Worm (Caenorhabditis elegans): ENCODE data around the gene adr-2.
A peak's percentile ranks its signal among the peaks of the same experiment; 100 is the strongest.

adr-2 gene

DNA sequence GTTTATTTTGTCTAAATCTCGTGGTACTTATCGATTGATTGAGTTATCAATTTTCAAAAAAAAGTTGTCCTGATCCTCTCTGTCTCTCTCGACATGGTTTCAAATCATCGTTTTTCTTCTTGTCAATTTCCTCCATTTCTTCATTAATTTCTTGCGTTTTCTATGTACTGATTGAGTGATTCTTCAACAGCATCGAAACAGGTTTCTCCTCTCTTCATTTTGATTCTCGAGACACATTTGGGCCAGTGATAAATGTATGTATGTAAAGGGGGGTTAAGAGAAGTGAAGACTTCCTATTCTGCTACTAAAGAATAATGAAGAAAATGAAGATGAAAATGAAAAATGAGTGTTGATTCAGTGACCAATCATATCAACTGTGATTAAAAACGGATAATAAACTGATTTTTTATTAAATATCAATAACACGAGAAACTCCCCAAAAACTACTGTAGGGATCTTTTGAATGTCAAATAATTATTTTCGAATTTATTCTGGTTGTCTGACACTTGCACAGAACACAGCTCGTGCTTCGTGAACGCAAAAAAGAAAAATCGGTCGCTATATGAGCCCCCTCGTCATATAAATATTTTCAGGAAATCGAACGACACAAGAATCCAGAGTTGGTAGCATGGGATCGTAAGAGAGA lies 29.4 kb downstream of the adr-2 start (continued):
- no peak for TF ChIP-seq jun-1 (tag; optimal IDR thresholded peaks at IDR 0.05)
- no peak for TF ChIP-seq alr-1 (tag; optimal IDR thresholded peaks at IDR 0.05; ENCODE audit: borderline replicate concordance)
- TF ChIP-seq grh-1 (GFP tag; IDR thresholded peaks at IDR 0.05) = peak; percentile 74
- peak; percentile 36 for TF ChIP-seq nhr-90 (tag; optimal IDR thresholded peaks at IDR 0.05; ENCODE audit: poor library complexity)
- no peak for TF ChIP-seq nhr-77 (tag; optimal IDR thresholded peaks at IDR 0.05)
- TF ChIP-seq ceh-88 (GFP tag; IDR thresholded peaks at IDR 0.05) = no peak
- TF ChIP-seq nhr-19 (GFP tag; conservative IDR thresholded peaks at IDR 0.05) = peak; percentile 30
- peak in 1 of 3 experiments; percentile 5 for TF ChIP-seq dpl-1 (GFP tag; optimal IDR thresholded peaks at IDR 0.05)
- TF ChIP-seq C34B4.2 (tag; optimal IDR thresholded peaks at IDR 0.05) = no peak
- TF ChIP-seq lir-3 (tag; optimal IDR thresholded peaks at IDR 0.05; ENCODE audit: poor library complexity) = no peak
- TF ChIP-seq snu-23 (GFP tag; optimal IDR thresholded peaks at IDR 0.05) = peak; percentile 56
- TF ChIP-seq ets-5 (GFP tag; IDR thresholded peaks at IDR 0.05) = no peak
- no peak for TF ChIP-seq dsc-1 (tag; optimal IDR thresholded peaks at IDR 0.05)
- TF ChIP-seq unc-86 (tag; optimal IDR thresholded peaks at IDR 0.05) = no peak
- TF ChIP-seq fkh-10 (GFP tag; optimal IDR thresholded peaks at IDR 0.05) = no peak
- no peak for TF ChIP-seq aha-1 (tag; optimal IDR thresholded peaks at IDR 0.05)
- TF ChIP-seq blmp-1 (tag; optimal IDR thresholded peaks at IDR 0.05) = peak; percentile 89
- no peak for TF ChIP-seq unc-62 (GFP tag; optimal IDR thresholded peaks at IDR 0.05)
- no peak for TF ChIP-seq skn-1 (tag; optimal IDR thresholded peaks at IDR 0.05)
- TF ChIP-seq hpl-2 (GFP tag; optimal IDR thresholded peaks at IDR 0.05) = no peak
- no peak for TF ChIP-seq nhr-47 (tag; optimal IDR thresholded peaks at IDR 0.05)
- no peak for TF ChIP-seq nhr-237 (tag; optimal IDR thresholded peaks at IDR 0.05)
- TF ChIP-seq nhr-76 (tag; optimal IDR thresholded peaks at IDR 0.05) = no peak
- no peak for TF ChIP-seq ceh-90 (tag; optimal IDR thresholded peaks at IDR 0.05)
- no peak for TF ChIP-seq xbp-1 (tag; optimal IDR thresholded peaks at IDR 0.05)
- no peak for TF ChIP-seq sox-4 (tag; optimal IDR thresholded peaks at IDR 0.05)
- TF ChIP-seq fkh-4 (tag; optimal IDR thresholded peaks at IDR 0.05; ENCODE audit: borderline replicate concordance) = no peak
- no peak for TF ChIP-seq ceh-63 (GFP tag; optimal IDR thresholded peaks at IDR 0.05)
- no peak for TF ChIP-seq C04F5.9 (tag; optimal IDR thresholded peaks at IDR 0.05)
- TF ChIP-seq tlp-1 (tag; optimal IDR thresholded peaks at IDR 0.05) = no peak
- TF ChIP-seq fos-1 (tag; optimal IDR thresholded peaks at IDR 0.05) = no peak
- TF ChIP-seq hlh-17 (GFP tag; optimal IDR thresholded peaks at IDR 0.05; ENCODE audit: borderline replicate concordance) = no peak

DNA sequence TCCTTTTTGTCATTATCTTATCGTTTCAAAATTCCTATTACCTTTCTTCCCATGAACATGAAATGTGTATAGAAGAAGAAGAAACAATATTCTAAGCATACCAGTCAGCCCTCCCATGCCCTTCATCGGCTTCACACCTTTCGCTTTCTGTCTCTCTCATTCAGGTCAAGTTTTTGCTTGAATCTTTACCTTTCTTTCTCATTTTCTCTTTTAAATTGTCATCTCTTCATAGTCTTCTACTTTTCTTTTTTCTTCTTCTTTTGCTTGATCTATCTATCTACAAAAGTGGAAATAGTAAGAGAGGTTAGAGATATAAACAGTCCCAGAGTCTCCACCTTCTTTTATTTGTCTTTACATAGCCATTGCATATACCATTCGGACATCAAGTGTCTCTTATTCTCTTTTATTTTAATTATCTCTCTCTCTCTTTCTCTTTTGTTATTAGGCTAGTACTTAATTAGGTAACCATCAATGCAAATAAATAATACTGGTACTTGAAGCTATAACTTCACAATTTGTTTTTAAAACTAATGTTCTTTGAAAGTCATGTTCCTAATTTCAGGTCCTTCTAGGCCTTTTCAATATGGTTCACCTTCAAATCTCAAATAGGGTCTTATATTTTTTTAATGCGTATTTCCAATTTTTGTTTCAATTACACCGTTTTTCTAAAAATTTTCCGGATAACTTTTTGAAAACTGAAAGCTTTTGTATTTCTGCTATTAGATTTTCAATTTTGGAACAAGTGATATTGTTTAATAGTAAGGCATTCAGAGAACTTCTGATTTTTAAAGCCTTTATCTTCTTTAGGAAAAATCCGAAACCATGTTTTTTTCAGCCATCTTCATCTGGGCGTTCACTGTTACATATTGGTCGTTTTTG lies 31.1 kb downstream of the adr-2 start, which contains the start of gene dpy-31:
dpy-31 (plus strand) TSS at position 829 of the 879 bp plus-strand sequence.
- TF ChIP-seq mep-1 (tag; optimal IDR thresholded peaks at IDR 0.05) (peak; percentile 29), blmp-1 (tag; optimal IDR thresholded peaks at IDR 0.05) (peak; percentile 98), nhr-20 (tag; optimal IDR thresholded peaks at IDR 0.05) (peak; percentile 35), dpl-1 (GFP tag; optimal IDR thresholded peaks at IDR 0.05) (peak in 2 of 3 experiments; percentile 2 to 17), nhr-71 (tag; optimal IDR thresholded peaks at IDR 0.05) (peak; percentile 37), lin-14 (GFP tag; optimal IDR thresholded peaks at IDR 0.05) (peak; percentile 58), xbp-1 (tag; optimal IDR thresholded peaks at IDR 0.05) (no peak), mdl-1 (tag; optimal IDR thresholded peaks at IDR 0.05) (no peak), lsy-2 (tag; optimal IDR thresholded peaks at IDR 0.05) (peak; percentile 8 to 57), tbx-2 (tag; optimal IDR thresholded peaks at IDR 0.05) (peak; percentile 19), efl-1 (optimal IDR thresholded peaks at IDR 0.05) (no peak), efl-1 (GFP tag; optimal IDR thresholded peaks at IDR 0.05 in 1 of 2) (peak in 1 of 2 experiments; percentile 42), snu-23 (GFP tag; optimal IDR thresholded peaks at IDR 0.05) (peak; percentile 14), C34B4.2 (tag; optimal IDR thresholded peaks at IDR 0.05) (no peak), elt-3 (tag; optimal IDR thresholded peaks at IDR 0.05) (peak in 3 of 6 experiments; percentile 10 to 79 (median 21))
